Fruit fly (Drosophila melanogaster) whole organism, embryonic: ENCODE measurements around the gene Cep164.
A peak's percentile ranks its signal among the peaks of the same experiment; 100 is the strongest.

ENCODE experiments used
- BEAF-32 ChIP-seq: fragments of 200-800 bp; sonication (Bioruptor generic); optimal IDR thresholded peaks from 3 replicates; lab custom pipeline; 2017; ENCODE audit warnings: missing biosample characterization, missing genetic modification characterization, mild to moderate bottlenecking, moderate library complexity, missing genetic modification reagents
- CG1024 ChIP-seq: fragments of 200-800 bp; sonication (Bioruptor generic); IDR thresholded peaks from 2 replicates; pipeline ENCODE4 v1.3.6; 2022; ENCODE audit warnings: missing biosample characterization, missing genetic modification characterization
- CG11398 ChIP-seq: fragments of 200-800 bp; sonication (Bioruptor generic); optimal IDR thresholded peaks from 2 replicates; lab custom pipeline; 2016; ENCODE audit warnings: missing biosample characterization, missing genetic modification characterization
- CG12219 ChIP-seq: fragments of 200-800 bp; sonication (Bioruptor generic); optimal IDR thresholded peaks from 3 replicates; lab custom pipeline; 2018; ENCODE audit warnings: missing biosample characterization, mild to moderate bottlenecking, missing genetic modification characterization
- CG15479 ChIP-seq: fragments of 200-800 bp; sonication (Bioruptor generic); optimal IDR thresholded peaks from 3 replicates; lab custom pipeline; 2019; ENCODE audit warnings: missing biosample characterization, mild to moderate bottlenecking, missing genetic modification characterization, moderate library complexity
- CG1602 ChIP-seq: fragments of 200-800 bp; sonication (Bioruptor generic); optimal IDR thresholded peaks from 3 replicates; lab custom pipeline; 2016; ENCODE audit warnings: missing biosample characterization, missing genetic modification characterization
- CG1603 ChIP-seq: fragments of 200-800 bp; sonication (Bioruptor generic); optimal IDR thresholded peaks from 2 replicates; lab custom pipeline; 2019; ENCODE audit warnings: missing biosample characterization, mild to moderate bottlenecking, missing genetic modification characterization, moderate library complexity
- CG17361 ChIP-seq: fragments of 200-800 bp; sonication (Bioruptor generic); IDR thresholded peaks from 3 replicates; pipeline ENCODE4 v1.3.6; 2022; ENCODE audit warnings: missing biosample characterization, missing genetic modification characterization
- CG30020 ChIP-seq: fragments of 200-800 bp; optimal IDR thresholded peaks from 2 replicates; lab custom pipeline; 2019; ENCODE audit warnings: missing biosample characterization, mild to moderate bottlenecking, missing genetic modification characterization, moderate library complexity
- CG31224 ChIP-seq: fragments of 200-800 bp; sonication (Bioruptor generic); IDR thresholded peaks from 2 replicates; pipeline ENCODE4 v1.3.6; 2022; ENCODE audit warnings: missing biosample characterization, missing genetic modification characterization
- CG3163 ChIP-seq: fragments of 200-800 bp; sonication (Bioruptor generic); optimal IDR thresholded peaks from 3 replicates; lab custom pipeline; 2016; ENCODE audit warnings: missing biosample characterization, missing genetic modification characterization
- CG5245 ChIP-seq: fragments of 200-800 bp; sonication (Bioruptor generic); optimal IDR thresholded peaks from 3 replicates; lab custom pipeline; 2016; ENCODE audit warnings: missing biosample characterization, missing genetic modification characterization
- CG6254 ChIP-seq: fragments of 200-800 bp; sonication (Bioruptor generic); optimal IDR thresholded peaks from 3 replicates; lab custom pipeline; 2017; ENCODE audit warnings: mild to moderate bottlenecking, missing biosample characterization, missing genetic modification reagents, missing genetic modification characterization
- CG7357 ChIP-seq: fragments of 200-800 bp; sonication (Bioruptor generic); IDR thresholded peaks from 3 replicates; pipeline ENCODE4 v1.3.6; 2022; ENCODE audit warnings: missing biosample characterization, missing genetic modification characterization
- CG8388 ChIP-seq: fragments of 200-800 bp; sonication (Bioruptor generic); optimal IDR thresholded peaks from 2 replicates; lab custom pipeline; 2019; ENCODE audit warnings: missing biosample characterization, mild to moderate bottlenecking, missing genetic modification characterization, moderate library complexity
- CG8944 ChIP-seq: fragments of 200-800 bp; sonication (Bioruptor generic); optimal IDR thresholded peaks from 3 replicates; lab custom pipeline; 2016; ENCODE audit warnings: missing biosample characterization, missing genetic modification characterization
- Dp ChIP-seq: fragments of 200-800 bp; sonication (Bioruptor generic); optimal IDR thresholded peaks from 2 replicates; lab custom pipeline; 2018; ENCODE audit warnings: missing biosample characterization, mild to moderate bottlenecking, missing genetic modification characterization, moderate library complexity
- Dref ChIP-seq: fragments of 200-800 bp; sonication (Bioruptor generic); IDR thresholded peaks from 2 replicates; pipeline ENCODE4 v1.3.6; 2022; ENCODE audit warnings: missing biosample characterization, missing genetic modification characterization
- E2f2 ChIP-seq: fragments of 200-800 bp; sonication (Bioruptor generic); IDR thresholded peaks from 2 replicates; pipeline ENCODE4 v1.3.6; 2022; ENCODE audit warnings: missing biosample characterization, missing genetic modification characterization
- Eip74EF ChIP-seq, 2 experiments: fragments of 200-800 bp in 1 of 2; fragments of >200 bp in 1 of 2; sonication (Bioruptor generic) in 1 of 2; optimal IDR thresholded peaks; 2 replicates each; lab custom pipeline; 2017 to 2019; ENCODE audit warnings: missing biosample characterization in 2 of 2, missing genetic modification characterization in 2 of 2, mild to moderate bottlenecking in 1 of 2, moderate library complexity in 1 of 2
- Elba2 ChIP-seq: fragments of 200-800 bp; sonication (Bioruptor generic); optimal IDR thresholded peaks from 3 replicates; lab custom pipeline; 2016; ENCODE audit warnings: missing biosample characterization, missing genetic modification characterization
- HmgZ ChIP-seq: fragments of 200-800 bp; sonication (Bioruptor generic); optimal IDR thresholded peaks from 2 replicates; lab custom pipeline; 2018; ENCODE audit warnings: missing biosample characterization, mild to moderate bottlenecking, missing genetic modification characterization
- Mad ChIP-seq: fragments of 200-800 bp; sonication (Bioruptor generic); optimal IDR thresholded peaks from 2 replicates; lab custom pipeline; 2016; ENCODE audit warnings: missing biosample characterization, missing genetic modification characterization
- Opbp ChIP-seq: fragments of 200-800 bp; sonication (Bioruptor generic); IDR thresholded peaks from 3 replicates; pipeline ENCODE4 v1.3.6; 2022; ENCODE audit warnings: missing biosample characterization, missing genetic modification characterization; ENCODE audit not compliant: partially characterized antibody
- Ssrp ChIP-seq: fragments of 200-800 bp; sonication (Bioruptor generic); optimal IDR thresholded peaks from 2 replicates; lab custom pipeline; 2018; ENCODE audit warnings: missing biosample characterization, mild to moderate bottlenecking, missing genetic modification characterization, moderate library complexity
- Xbp1 ChIP-seq: fragments of 200-800 bp; sonication (Bioruptor generic); optimal IDR thresholded peaks from 3 replicates; lab custom pipeline; 2016; ENCODE audit warnings: missing biosample characterization, mild to moderate bottlenecking, missing genetic modification characterization
- ap ChIP-seq: fragments of 200-800 bp; sonication (Bioruptor generic); IDR thresholded peaks from 2 replicates; pipeline ENCODE4 v1.3.6; 2022; ENCODE audit warnings: missing biosample characterization, missing genetic modification characterization
- crol ChIP-seq: fragments of 200-800 bp; sonication (Bioruptor generic); IDR thresholded peaks from 2 replicates; pipeline ENCODE4 v1.3.6; 2022; ENCODE audit warnings: missing biosample characterization, missing genetic modification characterization
- dati ChIP-seq: fragments of 200-800 bp; sonication (Bioruptor generic); IDR thresholded peaks from 2 replicates; pipeline ENCODE4 v1.3.6; 2022; ENCODE audit warnings: missing biosample characterization, missing genetic modification characterization
- eyg ChIP-seq: fragments of 200-800 bp; sonication (Bioruptor generic); optimal IDR thresholded peaks from 3 replicates; lab custom pipeline; 2016; ENCODE audit warnings: missing biosample characterization, missing genetic modification characterization
- gce ChIP-seq: fragments of 200-800 bp; sonication (Bioruptor generic); IDR thresholded peaks from 3 replicates; pipeline ENCODE4 v1.3.6; 2022; ENCODE audit warnings: missing biosample characterization, missing genetic modification characterization
- gcm2 ChIP-seq: fragments of 200-800 bp; sonication (Bioruptor generic); optimal IDR thresholded peaks from 2 replicates; lab custom pipeline; 2016; ENCODE audit warnings: missing biosample characterization, missing genetic modification characterization
- gfzf ChIP-seq: fragments of 200-800 bp; sonication (Bioruptor generic); optimal IDR thresholded peaks from 2 replicates; lab custom pipeline; 2016; ENCODE audit warnings: missing biosample characterization, mild to moderate bottlenecking, missing genetic modification characterization, moderate library complexity
- h ChIP-seq: fragments of >200 bp; optimal IDR thresholded peaks from 2 replicates; lab custom pipeline; 2017
- her ChIP-seq: fragments of 200-800 bp; sonication (Bioruptor generic); optimal IDR thresholded peaks from 2 replicates; lab custom pipeline; 2016; ENCODE audit warnings: missing biosample characterization, missing genetic modification characterization
- jigr1 ChIP-seq: fragments of 200-800 bp; sonication (Bioruptor generic); IDR thresholded peaks from 3 replicates; pipeline ENCODE4 v1.3.6; 2022; ENCODE audit warnings: missing biosample characterization, missing genetic modification characterization
- pfk ChIP-seq: fragments of 200-800 bp; sonication (Bioruptor generic); optimal IDR thresholded peaks from 2 replicates; lab custom pipeline; 2018; ENCODE audit warnings: missing biosample characterization, mild to moderate bottlenecking, missing genetic modification characterization, moderate library complexity
- prd ChIP-seq, 3 experiments: fragments of >200 bp in 2 of 3; fragments of 200-800 bp in 1 of 3; sonication (Bioruptor generic) in 1 of 3; optimal IDR thresholded peaks in 2 of 3; IDR thresholded peaks in 1 of 3; 2 replicates in 2 of 3; 3 replicates in 1 of 3; pipeline versions ENCODE4 v1.3.6 to Lab custom; 2017 to 2022; ENCODE audit warnings: missing biosample characterization in 1 of 3, missing genetic modification characterization in 1 of 3
- pzg ChIP-seq: fragments of 200-800 bp; sonication (Bioruptor generic); optimal IDR thresholded peaks from 3 replicates; lab custom pipeline; 2018; ENCODE audit warnings: missing biosample characterization, mild to moderate bottlenecking, missing genetic modification characterization, moderate library complexity
- sens ChIP-seq: fragments of 200-800 bp; sonication (Bioruptor generic); peaks from one replicate; lab custom pipeline; 2016; ENCODE audit warnings: missing biosample characterization, missing genetic modification characterization
- shn ChIP-seq: fragments of 200-800 bp; sonication (Bioruptor generic); optimal IDR thresholded peaks from 3 replicates; lab custom pipeline; 2016; ENCODE audit warnings: missing biosample characterization, missing genetic modification characterization
- sr ChIP-seq: fragments of 200-800 bp; sonication (Bioruptor generic); IDR thresholded peaks from 3 replicates; pipeline ENCODE4 v1.3.6; 2022; ENCODE audit warnings: missing biosample characterization, missing genetic modification characterization
- twi ChIP-seq: fragments of 200-800 bp; optimal IDR thresholded peaks from 2 replicates; lab custom pipeline; 2019; ENCODE audit warnings: missing biosample characterization, mild to moderate bottlenecking, missing genetic modification characterization, moderate library complexity
- zen2 ChIP-seq: fragments of 200-800 bp; sonication (Bioruptor generic); IDR thresholded peaks from 3 replicates; pipeline ENCODE4 v1.3.6; 2022; ENCODE audit warnings: missing biosample characterization, missing genetic modification characterization; ENCODE audit not compliant: partially characterized antibody

The Cep164 gene

DNA sequence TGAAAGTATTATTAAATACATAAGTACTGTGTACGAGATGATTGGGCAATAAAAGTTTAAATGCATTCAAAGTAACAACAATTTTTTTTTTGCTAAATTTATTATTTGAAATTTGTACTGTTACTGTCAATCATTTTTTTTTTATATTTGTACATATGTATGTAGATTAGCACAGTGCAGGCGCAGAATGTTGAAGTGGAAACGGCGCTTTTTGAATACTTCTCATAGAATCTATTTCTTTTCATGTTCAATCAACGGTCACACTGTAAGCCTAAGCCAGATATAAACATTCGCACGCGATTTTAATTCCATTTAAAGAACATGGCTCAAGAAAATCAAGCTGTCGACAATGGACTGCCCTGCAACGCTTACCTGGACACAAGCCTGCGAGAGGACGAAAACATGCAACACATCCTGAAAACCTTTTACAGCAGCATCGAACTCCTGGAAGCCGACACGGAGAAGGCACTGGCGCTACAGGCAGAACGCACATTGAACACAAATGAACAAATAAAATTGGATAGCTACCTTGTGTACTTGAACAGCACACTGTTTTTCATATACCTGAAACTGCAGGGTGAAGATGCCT lies 37.9 kb downstream of the Cep164 start, which contains the start of gene Rrp47 (continued):
- no peak for TF ChIP-seq sr (GFP tag; lab: Robert Waterston, UW)
- TF ChIP-seq, all 482 proteins: peak for 45

DNA sequence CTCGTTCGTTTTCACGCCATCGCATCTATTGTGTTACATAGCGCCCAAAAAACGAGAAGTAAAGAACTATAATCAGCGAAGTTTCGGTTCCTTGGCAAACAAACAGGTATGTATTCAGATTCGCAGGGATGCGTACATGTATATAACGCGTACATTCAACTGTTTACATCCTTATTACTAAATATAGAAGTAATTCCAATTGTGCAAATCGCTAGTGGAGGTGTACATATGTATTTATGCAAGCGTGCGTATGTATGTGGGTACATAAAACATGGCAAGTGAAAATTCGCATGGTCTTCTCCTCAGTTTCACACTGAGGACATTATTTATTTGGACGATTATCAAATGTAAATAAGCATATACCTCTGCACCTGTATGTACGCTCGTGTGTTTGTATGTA lies 41.2 kb downstream of the Cep164 start:
- TF ChIP-seq CG8388 (peak; percentile 33), Elba2 (GFP tag; lab: Kevin White, UChicago) (peak; percentile 92), CG1602 (no peak), HmgZ (tag; lab: Kevin White, UChicago) (no peak), CG3163 (GFP tag; lab: Kevin White, UChicago) (no peak), sens (peak; percentile 59), Mad (GFP tag; lab: Kevin White, UChicago) (no peak), CG15479 (GFP tag; lab: Kevin White, UChicago) (peak; percentile 12)
- TF ChIP-seq, all 482 proteins: peak for 4

DNA sequence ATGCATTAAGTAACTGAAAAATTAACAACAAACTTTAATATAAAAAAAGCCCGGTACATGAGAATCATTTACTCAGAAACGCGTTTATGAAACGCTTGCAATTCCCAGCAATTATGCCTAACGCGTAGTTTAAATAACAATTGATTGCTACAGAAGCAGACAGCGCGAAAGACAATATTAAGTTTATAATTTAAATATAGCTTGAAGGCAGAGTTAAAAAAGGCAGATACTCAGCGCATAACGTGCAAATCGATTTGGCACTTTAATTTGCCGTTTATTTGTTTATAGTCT lies 41.8 kb downstream of the Cep164 start, which contains the start of gene CG8924:
Gene CG8924, plus strand, starts transcription at position 122 of the 291 bp plus-strand sequence.
- peak; percentile 61 for TF ChIP-seq gfzf (GFP tag; lab: Kevin White, UChicago)
- TF ChIP-seq jigr1 (GFP tag; lab: Robert Waterston, UW): no peak
- TF ChIP-seq Xbp1 (GFP tag; lab: Kevin White, UChicago): no peak
- TF ChIP-seq pfk (GFP tag; lab: Kevin White, UChicago): peak; percentile 58
- 0 out of 3 replicates have a peak, but pooled peaks have one; percentile 8 for TF ChIP-seq CG17361 (GFP tag; lab: Robert Waterston, UW)
- TF ChIP-seq Opbp: 0 out of 3 replicates have a peak, but pooled peaks have one; percentile 26
- TF ChIP-seq CG30020: peak; percentile 83
- TF ChIP-seq h (lab: Kevin White, UChicago): no peak
- peak; percentile 43; the same call in 1 of the 2 replicates for TF ChIP-seq CG1024 (GFP tag; lab: Robert Waterston, UW)
- TF ChIP-seq CG11398 (GFP tag; lab: Kevin White, UChicago): no peak
- no peak for TF ChIP-seq Eip74EF (GFP tag; optimal IDR thresholded peaks at IDR 0.05; lab: Kevin White, UChicago)
- TF ChIP-seq Dref (GFP tag; lab: Robert Waterston, UW): peak; percentile 40
- peak; percentile 42 for TF ChIP-seq Dp (GFP tag; lab: Kevin White, UChicago)
- peak; percentile 98 for TF ChIP-seq her
- TF ChIP-seq E2f2 (GFP tag; lab: Robert Waterston, UW): peak; percentile 52
- TF ChIP-seq pzg (GFP tag; lab: Kevin White, UChicago): peak; percentile 9
- TF ChIP-seq, all 482 proteins: peak for 11

DNA sequence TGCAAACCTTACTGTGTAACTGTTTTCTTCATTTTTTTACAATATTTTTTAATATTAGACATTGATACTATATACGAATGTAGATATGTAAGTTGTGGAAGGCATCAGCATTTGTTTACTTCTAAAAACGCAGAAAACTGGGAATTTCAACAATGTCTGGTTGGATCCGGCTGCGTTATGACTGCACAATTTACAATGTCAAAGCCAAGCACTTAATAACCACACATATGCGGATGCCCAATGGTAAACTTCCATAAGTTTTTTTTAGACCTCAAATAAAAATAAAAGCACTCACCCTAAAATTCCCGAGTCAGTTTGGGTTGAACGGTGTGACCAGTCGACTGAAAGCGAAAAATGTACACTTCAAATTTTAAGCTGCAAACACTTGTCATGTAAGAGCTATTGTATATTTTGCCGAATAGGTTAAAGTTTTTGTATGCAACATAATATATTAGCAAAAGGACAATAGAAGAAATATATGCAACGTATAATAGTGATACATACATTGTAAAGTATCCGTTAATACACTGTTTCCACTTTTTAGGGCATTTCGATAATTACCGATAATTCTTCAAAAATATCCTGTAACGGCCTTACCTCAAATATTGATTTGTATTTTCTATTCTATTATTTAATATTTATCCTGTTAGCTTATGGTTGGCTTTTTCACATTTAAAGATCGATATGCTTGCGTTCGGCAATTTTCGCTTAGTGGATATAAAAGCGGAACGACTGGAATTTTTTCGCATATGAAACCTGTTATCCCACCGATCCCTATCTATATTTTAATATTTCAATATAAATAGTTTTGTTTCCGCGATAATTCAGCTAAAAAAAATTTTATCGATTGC lies 42.4 kb downstream of the Cep164 start, which contains the start of gene Stim:
Gene Stim, minus strand, starts transcription at position 347 of the 851 bp plus-strand sequence.
- TF ChIP-seq CG31224 (GFP tag; lab: Robert Waterston, UW): no peak
- peak; percentile 70 for TF ChIP-seq CG1603
- peak; percentile 89 for TF ChIP-seq CG7357 (GFP tag; lab: Robert Waterston, UW)
- no peak for TF ChIP-seq CG12219 (GFP tag; lab: Kevin White, UChicago)
- TF ChIP-seq shn (GFP tag; lab: Kevin White, UChicago): no peak
- no peak for TF ChIP-seq CG6254 (GFP tag; lab: Kevin White, UChicago)
- peak; percentile 79 for TF ChIP-seq her
- no peak for TF ChIP-seq dati
- no peak for TF ChIP-seq Ssrp (tag; lab: Kevin White, UChicago)
- TF ChIP-seq gce (GFP tag; lab: Robert Waterston, UW): no peak
- no peak for TF ChIP-seq CG5245
- TF ChIP-seq eyg (GFP tag; lab: Kevin White, UChicago): no peak
- no peak for TF ChIP-seq ap (GFP tag; lab: Robert Waterston, UW)
- TF ChIP-seq crol: no peak
- TF ChIP-seq gcm2 (GFP tag; lab: Kevin White, UChicago): no peak
- no peak for TF ChIP-seq zen2 (GFP tag; lab: Robert Waterston, UW)
- TF ChIP-seq CG8944 (GFP tag; lab: Kevin White, UChicago): no peak
- TF ChIP-seq BEAF-32 (GFP tag; lab: Kevin White, UChicago): peak; percentile 30
- no peak for TF ChIP-seq prd (optimal IDR thresholded peaks at IDR 0.05; lab: Kevin White, UChicago)
- TF ChIP-seq prd (GFP tag; IDR thresholded peaks at IDR 0.05; lab: Robert Waterston, UW): no peak
- peak; percentile 1 for TF ChIP-seq sens
- TF ChIP-seq twi: no peak
- TF ChIP-seq pzg (GFP tag; lab: Kevin White, UChicago): peak; percentile 42
